Worm (Caenorhabditis elegans): ENCODE results near the gene mcd-1.

Gene mcd-1

DNA sequence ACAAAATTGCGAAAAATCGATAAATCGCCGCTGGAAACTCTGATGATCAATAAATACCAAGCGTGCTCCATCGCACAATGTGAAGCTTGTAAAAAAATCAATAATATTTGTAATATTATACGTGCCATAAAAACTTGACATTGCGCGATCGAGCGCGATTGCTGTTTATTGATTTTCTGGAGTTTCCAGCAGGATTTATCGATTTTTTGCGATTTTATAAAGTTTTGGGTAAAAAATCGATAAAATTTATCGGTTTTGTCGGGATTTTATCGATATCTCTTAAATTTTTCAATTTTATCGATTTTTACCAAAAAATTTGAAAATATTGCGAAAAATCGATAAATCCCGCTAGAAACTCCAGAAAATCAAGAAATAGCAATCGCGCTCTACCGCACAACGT is 11.4 kb downstream of the mcd-1 start:
- TF ChIP-seq nhr-77 (tag; optimal IDR thresholded peaks at IDR 0.05): no peak
- TF ChIP-seq ztf-4 (tag; optimal IDR thresholded peaks at IDR 0.05): no peak
- TF ChIP-seq nhr-10 (tag; optimal IDR thresholded peaks at IDR 0.05): no peak
- no peak for TF ChIP-seq mab-5 (tag; optimal IDR thresholded peaks at IDR 0.05)
- TF ChIP-seq elt-1 (tag; optimal IDR thresholded peaks at IDR 0.05): no peak

DNA sequence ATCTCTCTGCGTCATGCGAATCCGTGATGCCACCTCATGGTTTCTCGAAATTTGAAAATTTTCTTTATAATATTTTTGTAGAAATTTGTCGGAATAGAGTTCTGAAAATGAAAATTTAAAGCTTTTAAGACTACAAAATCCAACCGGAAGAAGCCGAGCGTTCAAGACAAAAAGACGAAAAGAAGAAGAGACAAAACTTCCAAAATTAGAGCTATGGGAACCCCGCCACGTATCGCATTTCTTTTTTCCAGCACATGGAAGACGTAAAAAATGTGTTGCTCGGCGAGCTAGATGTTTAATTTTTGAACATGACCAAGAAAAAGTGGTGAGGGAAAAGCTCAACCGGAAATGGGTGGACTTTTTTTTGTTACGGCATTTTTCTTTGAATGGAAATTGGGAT is 13.7 kb downstream of the mcd-1 start, which contains the start of gene W02B8.1:
W02B8.1 (minus strand) TSS at position 101 of the 400 bp plus-strand sequence.
- TF ChIP-seq nhr-6 (tag; optimal IDR thresholded peaks at IDR 0.05) (no peak), unc-62 (GFP tag; optimal IDR thresholded peaks at IDR 0.05) (no peak), Y55F3AM.14 (GFP tag; optimal IDR thresholded peaks at IDR 0.05) (no peak), ztf-4 (tag; optimal IDR thresholded peaks at IDR 0.05) (no peak), ztf-1 (GFP tag; conservative IDR thresholded peaks at IDR 0.05) (no peak), F13H6.1 (tag; optimal IDR thresholded peaks at IDR 0.05) (no peak), ama-1 (optimal IDR thresholded peaks at IDR 0.05) (no peak), dmd-4 (tag; optimal IDR thresholded peaks at IDR 0.05) (no peak), lin-39 (tag; optimal IDR thresholded peaks at IDR 0.05) (no peak)

DNA sequence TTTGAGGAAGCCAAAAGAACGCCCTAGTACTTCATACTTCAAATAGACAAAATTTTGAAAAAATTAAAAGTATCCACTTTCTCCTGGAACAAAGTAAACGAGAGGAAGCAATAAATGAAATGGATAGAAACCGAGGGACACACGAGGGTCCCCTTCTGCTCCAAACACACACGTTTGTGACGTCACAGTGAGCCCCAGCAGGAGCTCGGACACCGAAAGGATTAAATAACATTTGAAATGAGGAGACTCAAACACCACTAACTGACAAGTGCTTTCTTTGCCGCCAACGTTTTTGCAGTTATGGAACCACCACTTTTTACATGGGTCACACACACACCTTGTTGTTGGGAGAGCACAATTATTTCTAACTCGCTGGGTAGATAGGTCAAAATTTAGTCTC is 15.1 kb downstream of the mcd-1 start:
- TF ChIP-seq nhr-129 (tag; optimal IDR thresholded peaks at IDR 0.05) (peak; percentile 23), unc-39 (tag; optimal IDR thresholded peaks at IDR 0.05) (no peak), mab-5 (tag; optimal IDR thresholded peaks at IDR 0.05) (no peak), nhr-12 (tag; optimal IDR thresholded peaks at IDR 0.05) (no peak), ama-1 (optimal IDR thresholded peaks at IDR 0.05) (no peak), C34F6.9 (tag; optimal IDR thresholded peaks at IDR 0.05) (peak; percentile 19), skn-1 (tag; optimal IDR thresholded peaks at IDR 0.05) (no peak), Y55F3AM.14 (GFP tag; optimal IDR thresholded peaks at IDR 0.05) (peak; percentile 29), ZK546.5 (tag; optimal IDR thresholded peaks at IDR 0.05) (no peak), mdl-1 (tag; optimal IDR thresholded peaks at IDR 0.05) (peak in 1 of 2 experiments; percentile 47), snpc-4 (tag; optimal IDR thresholded peaks at IDR 0.05) (no peak), lsy-2 (tag; optimal IDR thresholded peaks at IDR 0.05) (peak in 1 of 2 experiments; percentile 49), nhr-25 (tag; optimal IDR thresholded peaks at IDR 0.05) (no peak), F13H6.1 (tag; optimal IDR thresholded peaks at IDR 0.05) (peak; percentile 36), zag-1 (tag; optimal IDR thresholded peaks at IDR 0.05) (no peak), nhr-10 (tag; optimal IDR thresholded peaks at IDR 0.05) (no peak), sma-9 (GFP tag; optimal IDR thresholded peaks at IDR 0.05) (peak; percentile 38), sma-9 (tag; optimal IDR thresholded peaks at IDR 0.05) (no peak), elt-1 (tag; optimal IDR thresholded peaks at IDR 0.05) (no peak), nhr-11 (tag; optimal IDR thresholded peaks at IDR 0.05) (no peak), nhr-237 (tag; optimal IDR thresholded peaks at IDR 0.05) (no peak), aly-2 (tag; optimal IDR thresholded peaks at IDR 0.05) (no peak), nhr-23 (tag; optimal IDR thresholded peaks at IDR 0.05) (no peak), nhr-6 (tag; optimal IDR thresholded peaks at IDR 0.05) (no peak), elt-3 (tag; optimal IDR thresholded peaks at IDR 0.05) (no peak)

DNA sequence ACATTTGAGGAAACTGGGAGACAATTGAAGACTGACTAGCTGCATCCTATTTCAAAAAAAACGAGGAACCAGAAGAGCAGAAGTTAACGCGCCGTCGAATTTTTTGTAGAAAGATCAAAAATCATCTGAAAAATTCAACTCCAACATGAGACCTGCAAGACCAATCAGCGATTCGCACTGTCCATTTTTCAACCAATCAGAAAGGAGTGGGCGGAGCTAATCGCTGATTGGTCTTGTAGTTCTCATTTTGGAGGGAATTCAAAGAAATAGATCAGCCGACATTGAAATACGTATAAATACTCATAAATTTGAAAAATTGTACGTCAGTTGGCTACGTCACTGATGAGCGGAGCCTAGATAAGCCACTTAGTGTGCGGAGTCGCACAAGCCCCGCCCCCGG is 19.3 kb downstream of the mcd-1 start:
- TF ChIP-seq nhr-237 (tag; optimal IDR thresholded peaks at IDR 0.05): no peak
- TF ChIP-seq nhr-6 (tag; optimal IDR thresholded peaks at IDR 0.05): no peak
- no peak for TF ChIP-seq lin-39 (tag; optimal IDR thresholded peaks at IDR 0.05)
- TF ChIP-seq R02D3.7 (tag; optimal IDR thresholded peaks at IDR 0.05): no peak
- TF ChIP-seq fos-1 (tag; optimal IDR thresholded peaks at IDR 0.05): no peak
- no peak for TF ChIP-seq dmd-4 (tag; optimal IDR thresholded peaks at IDR 0.05)
- no peak for TF ChIP-seq ZK546.5 (tag; optimal IDR thresholded peaks at IDR 0.05)
- no peak for TF ChIP-seq Y55F3AM.14 (GFP tag; optimal IDR thresholded peaks at IDR 0.05)
- no peak for TF ChIP-seq C34F6.9 (tag; optimal IDR thresholded peaks at IDR 0.05)
- no peak for TF ChIP-seq aly-2 (tag; optimal IDR thresholded peaks at IDR 0.05)
- TF ChIP-seq lin-11 (tag; optimal IDR thresholded peaks at IDR 0.05): no peak
- TF ChIP-seq peb-1 (tag; optimal IDR thresholded peaks at IDR 0.05): no peak
- TF ChIP-seq nhr-12 (tag; optimal IDR thresholded peaks at IDR 0.05): no peak
- no peak for TF ChIP-seq unc-62 (GFP tag; optimal IDR thresholded peaks at IDR 0.05)
- TF ChIP-seq nhr-23 (tag; optimal IDR thresholded peaks at IDR 0.05): no peak
- no peak for TF ChIP-seq mdl-1 (tag; optimal IDR thresholded peaks at IDR 0.05)

DNA sequence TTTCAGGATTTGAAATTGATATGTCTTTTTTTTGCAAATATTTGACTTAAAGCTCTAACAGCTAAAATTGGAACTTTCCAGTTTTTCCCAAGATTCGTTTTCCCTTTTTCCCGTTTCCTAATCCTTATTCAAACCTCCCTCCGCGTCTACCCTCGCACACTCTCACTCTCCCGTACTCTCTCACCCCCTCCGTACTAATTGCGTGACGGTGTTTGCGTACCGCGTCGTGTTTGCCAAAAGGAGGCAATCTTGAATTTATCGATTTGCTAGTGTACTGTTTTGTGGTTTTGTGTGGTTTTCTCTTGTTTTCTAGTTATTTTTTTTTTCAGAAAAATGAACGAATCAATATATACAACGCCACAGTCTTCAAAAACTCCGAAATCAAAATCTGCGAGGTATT is 20.2 kb downstream of the mcd-1 start, which contains the start of gene citk-1:
citk-1 (plus strand) TSS at position 323 of the 400 bp plus-strand sequence.
- TF ChIP-seq nhr-25 (tag; optimal IDR thresholded peaks at IDR 0.05): no peak
- peak; percentile 63 for TF ChIP-seq F13H6.1 (tag; optimal IDR thresholded peaks at IDR 0.05)
- peak; percentile 68 for TF ChIP-seq snpc-4 (tag; optimal IDR thresholded peaks at IDR 0.05)
- peak; percentile 37 for TF ChIP-seq blmp-1 (tag; optimal IDR thresholded peaks at IDR 0.05; ENCODE audit: insufficient read depth)
- peak; percentile 36 for TF ChIP-seq egl-27 (tag; optimal IDR thresholded peaks at IDR 0.05)
- TF ChIP-seq C34F6.9 (tag; optimal IDR thresholded peaks at IDR 0.05): peak; percentile 84
- no peak for TF ChIP-seq mdl-1 (tag; optimal IDR thresholded peaks at IDR 0.05)
- TF ChIP-seq crh-2 (tag; optimal IDR thresholded peaks at IDR 0.05): no peak
- peak; percentile 56 for TF ChIP-seq sma-9 (GFP tag; optimal IDR thresholded peaks at IDR 0.05)
- no peak for TF ChIP-seq sma-9 (tag; optimal IDR thresholded peaks at IDR 0.05)
- TF ChIP-seq gmeb-1 (tag; optimal IDR thresholded peaks at IDR 0.05): peak; percentile 97
- TF ChIP-seq aly-2 (tag; optimal IDR thresholded peaks at IDR 0.05): no peak
- TF ChIP-seq unc-55 (GFP tag; optimal IDR thresholded peaks at IDR 0.05): peak; percentile 92
- TF ChIP-seq lsy-2 (tag; optimal IDR thresholded peaks at IDR 0.05): peak in 1 of 2 experiments; percentile 52
- TF ChIP-seq nhr-129 (tag; optimal IDR thresholded peaks at IDR 0.05): peak; percentile 87
- TF ChIP-seq lin-11 (tag; optimal IDR thresholded peaks at IDR 0.05): peak; percentile 71
- peak; percentile 50 for TF ChIP-seq sma-3 (GFP tag; optimal IDR thresholded peaks at IDR 0.05)
- no peak for TF ChIP-seq lin-39 (tag; optimal IDR thresholded peaks at IDR 0.05)
- peak; percentile 46 for TF ChIP-seq mab-5 (tag; optimal IDR thresholded peaks at IDR 0.05)
- no peak for TF ChIP-seq elt-1 (tag; optimal IDR thresholded peaks at IDR 0.05)

Data from whole organism, L2 larva.